Worm (Caenorhabditis elegans): ENCODE measurements around the gene sra-33.

The sra-33 gene

DNA sequence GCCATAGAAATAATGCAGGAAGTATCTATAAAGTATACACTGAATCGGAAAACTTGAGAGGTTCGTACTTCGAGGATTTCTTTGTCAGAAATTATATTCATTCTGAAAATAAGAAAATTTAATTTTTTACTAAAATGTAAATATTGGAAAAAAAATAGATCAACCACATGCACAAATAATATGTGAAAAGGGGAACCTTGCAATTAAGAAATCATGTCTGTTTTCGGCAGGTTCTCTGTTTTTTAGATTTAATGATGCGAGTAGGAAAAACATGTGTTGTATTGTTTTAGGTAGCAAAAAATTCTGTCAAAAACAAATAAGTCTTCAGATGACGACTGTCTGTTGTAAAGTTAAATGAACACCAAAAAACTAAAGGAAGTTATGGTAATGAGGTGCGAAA is at the start of gene sra-33:
Gene sra-33, minus strand, starts transcription at position 101 of the 400 bp plus-strand sequence.
- TF ChIP-seq him-1 (tag; optimal IDR thresholded peaks at IDR 0.05) (no peak), dao-5 (tag; optimal IDR thresholded peaks at IDR 0.05) (no peak), W03F9.2 (tag; optimal IDR thresholded peaks at IDR 0.05) (no peak)

- TF ChIP-seq dao-5 (tag; optimal IDR thresholded peaks at IDR 0.05) (no peak), him-1 (tag; optimal IDR thresholded peaks at IDR 0.05) (no peak), W03F9.2 (tag; optimal IDR thresholded peaks at IDR 0.05) (no peak)
Observed at ce11 chrII:4585327-4585726, 48.3 kb upstream of the sra-33 start.

DNA sequence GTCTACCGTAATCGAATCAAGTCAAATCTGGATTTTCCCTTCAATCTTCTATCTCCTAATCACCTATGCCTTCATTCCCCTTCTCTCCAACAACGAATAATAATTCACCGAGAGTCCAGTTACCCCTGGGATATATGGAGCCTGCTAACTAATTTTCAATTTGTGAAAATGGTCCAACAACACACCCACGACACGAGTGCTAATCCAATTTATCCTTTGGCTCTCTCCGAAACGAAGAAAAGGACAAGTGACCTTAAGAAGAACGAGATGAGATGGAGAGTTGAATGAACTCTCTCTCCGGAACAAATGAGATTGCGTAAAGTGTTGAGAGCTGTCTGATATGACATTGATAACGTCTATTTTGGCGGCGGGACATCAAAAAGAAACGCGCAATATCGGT is 47.3 kb upstream of the sra-33 start:
- TF ChIP-seq dao-5 (tag; optimal IDR thresholded peaks at IDR 0.05) (no peak), him-1 (tag; optimal IDR thresholded peaks at IDR 0.05) (no peak)

ce11 chrII:4583203-4583912 is 46.3 kb upstream of the sra-33 start:
- TF ChIP-seq dao-5 (tag; optimal IDR thresholded peaks at IDR 0.05) = no peak
- no peak for TF ChIP-seq W03F9.2 (tag; optimal IDR thresholded peaks at IDR 0.05)
- TF ChIP-seq him-1 (tag; optimal IDR thresholded peaks at IDR 0.05) = no peak

ce11 chrII:4581090-4581489 is 44.0 kb upstream of the sra-33 start:
- no peak for TF ChIP-seq W03F9.2 (tag; optimal IDR thresholded peaks at IDR 0.05)
- no peak for TF ChIP-seq him-1 (tag; optimal IDR thresholded peaks at IDR 0.05)
- no peak for TF ChIP-seq dao-5 (tag; optimal IDR thresholded peaks at IDR 0.05)

ce11 chrII:4579920-4580474 is 43.0 kb upstream of the sra-33 start:
- TF ChIP-seq dao-5 (tag; optimal IDR thresholded peaks at IDR 0.05) (no peak), him-1 (tag; optimal IDR thresholded peaks at IDR 0.05) (no peak), W03F9.2 (tag; optimal IDR thresholded peaks at IDR 0.05) (no peak)

DNA sequence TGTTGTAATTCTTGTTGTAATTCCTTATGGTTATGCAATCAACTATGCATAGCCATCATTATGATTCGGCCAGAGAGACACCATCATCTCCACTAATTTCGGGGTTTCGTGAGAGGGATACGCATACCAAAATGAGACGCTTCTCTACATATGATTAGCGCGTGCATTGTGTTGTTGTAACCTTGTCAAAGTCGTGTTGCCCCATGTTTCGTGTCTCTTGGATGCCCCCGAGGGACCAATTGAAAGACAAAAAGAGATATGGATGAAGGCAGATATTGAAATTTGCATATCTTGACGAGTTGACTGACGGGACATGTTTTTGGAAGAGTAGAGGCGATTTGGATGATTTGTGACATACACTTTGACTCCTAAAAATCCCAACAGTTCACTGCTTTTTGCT is 42.3 kb upstream of the sra-33 start:
- TF ChIP-seq dao-5 (tag; optimal IDR thresholded peaks at IDR 0.05) (no peak), him-1 (tag; optimal IDR thresholded peaks at IDR 0.05) (no peak), W03F9.2 (tag; optimal IDR thresholded peaks at IDR 0.05) (no peak)

DNA sequence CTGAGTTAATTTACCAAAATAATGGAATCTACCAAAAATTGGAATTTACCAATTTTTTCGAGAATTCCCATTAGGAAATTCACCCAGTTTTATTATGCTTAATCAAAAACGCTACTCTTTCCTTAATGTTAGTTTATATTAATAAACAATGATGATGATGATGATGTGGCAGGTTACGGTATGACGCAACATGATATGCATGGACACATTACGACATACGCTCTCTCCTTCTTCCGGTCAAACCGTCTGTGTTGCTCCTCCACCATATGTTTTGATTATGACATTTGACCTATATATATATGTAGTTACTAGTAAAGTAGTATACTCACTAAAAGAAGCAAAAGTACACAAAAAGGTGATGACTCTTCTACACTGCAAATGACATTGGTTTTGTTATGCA is 40.4 kb upstream of the sra-33 start:
- TF ChIP-seq him-1 (tag; optimal IDR thresholded peaks at IDR 0.05) (no peak), W03F9.2 (tag; optimal IDR thresholded peaks at IDR 0.05) (no peak), dao-5 (tag; optimal IDR thresholded peaks at IDR 0.05) (no peak)

DNA sequence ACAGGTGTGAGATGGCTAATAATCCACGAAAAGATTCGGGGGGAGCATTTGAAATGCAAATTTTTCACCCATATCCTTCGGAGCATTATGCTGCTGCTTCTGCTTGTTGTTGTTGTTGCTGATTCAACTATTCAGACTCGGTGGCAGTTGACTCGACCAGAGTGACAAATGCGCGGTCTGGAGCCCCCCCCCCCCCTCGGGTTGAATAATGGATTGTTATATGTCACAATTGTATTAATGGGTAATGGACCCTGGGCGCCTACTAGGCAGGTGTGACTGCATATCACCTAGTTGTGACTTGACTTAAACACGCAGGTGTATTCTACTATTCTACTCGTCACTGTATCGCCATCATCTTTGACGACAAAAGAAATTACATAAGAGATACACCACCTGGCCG is 38.5 kb upstream of the sra-33 start:
- TF ChIP-seq dao-5 (tag; optimal IDR thresholded peaks at IDR 0.05) (no peak), him-1 (tag; optimal IDR thresholded peaks at IDR 0.05) (no peak), W03F9.2 (tag; optimal IDR thresholded peaks at IDR 0.05) (no peak)

DNA sequence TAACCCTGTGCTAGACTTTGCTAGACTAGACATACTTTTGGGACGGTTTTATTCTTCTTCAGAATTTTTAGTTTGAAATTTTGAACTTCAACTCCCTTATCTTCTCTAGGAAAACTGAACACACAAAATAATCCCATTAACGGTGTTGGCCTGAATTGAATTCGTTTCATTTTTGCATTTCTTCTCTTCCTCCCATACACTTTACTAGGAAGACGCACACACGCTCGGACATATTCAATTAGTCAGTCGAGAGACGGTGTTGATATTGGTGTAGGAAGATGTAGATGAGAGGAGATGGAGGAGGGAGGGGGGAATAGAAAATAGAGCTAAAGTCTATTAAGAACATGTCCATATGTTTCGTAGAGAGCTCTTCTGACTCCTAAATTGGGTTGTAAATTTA is 37.6 kb upstream of the sra-33 start:
- TF ChIP-seq W03F9.2 (tag; optimal IDR thresholded peaks at IDR 0.05) = no peak
- TF ChIP-seq dao-5 (tag; optimal IDR thresholded peaks at IDR 0.05) = no peak
- TF ChIP-seq him-1 (tag; optimal IDR thresholded peaks at IDR 0.05) = no peak

DNA sequence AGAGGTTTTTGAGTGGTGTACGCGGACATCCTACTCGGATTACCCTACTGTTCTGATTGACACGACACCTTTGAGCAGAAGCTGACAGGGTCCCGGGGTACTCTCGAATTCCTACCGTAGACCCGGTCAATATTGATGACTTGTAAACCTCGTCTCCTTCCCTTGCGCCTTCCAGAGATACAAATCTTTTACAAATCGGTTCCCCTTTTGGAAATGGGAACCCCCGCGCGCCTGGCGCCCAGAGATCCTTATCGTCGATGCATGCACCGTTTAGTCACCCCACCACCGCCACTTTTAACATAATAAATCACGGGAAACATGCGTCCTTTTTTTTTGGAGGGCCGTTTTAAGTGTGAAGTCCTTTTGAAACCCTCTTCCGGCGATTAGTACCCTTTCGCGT is 36.0 kb upstream of the sra-33 start:
- TF ChIP-seq him-1 (tag; optimal IDR thresholded peaks at IDR 0.05) (no peak), W03F9.2 (tag; optimal IDR thresholded peaks at IDR 0.05) (no peak), dao-5 (tag; optimal IDR thresholded peaks at IDR 0.05) (no peak)

- no peak for TF ChIP-seq W03F9.2 (tag; optimal IDR thresholded peaks at IDR 0.05)
- no peak for TF ChIP-seq dao-5 (tag; optimal IDR thresholded peaks at IDR 0.05)
- no peak for TF ChIP-seq him-1 (tag; optimal IDR thresholded peaks at IDR 0.05)
Observed at ce11 chrII:4572579-4572978, 35.5 kb upstream of the sra-33 start.

DNA sequence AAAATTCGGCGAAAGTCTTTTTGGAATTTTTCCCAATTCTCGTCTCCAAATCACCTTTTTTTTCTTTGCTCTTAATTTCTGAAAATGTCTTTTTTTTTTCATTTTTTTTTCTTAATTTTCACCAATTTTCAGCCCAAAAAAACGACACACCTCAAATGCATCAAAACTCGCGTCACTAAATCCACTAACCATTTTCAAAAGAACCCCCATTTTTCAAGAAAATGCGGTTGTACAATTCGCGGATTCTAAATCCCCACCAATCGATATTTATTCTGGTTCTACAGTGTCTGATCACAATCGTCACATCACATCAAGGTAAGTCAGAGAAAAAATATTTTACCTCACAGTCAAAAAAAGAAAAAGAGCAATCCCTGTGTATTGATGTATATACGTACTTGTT is 34.8 kb upstream of the sra-33 start, which contains the start of gene vab-1:
Gene vab-1, plus strand, starts transcription at position 133 of the 400 bp plus-strand sequence.
- no peak for TF ChIP-seq W03F9.2 (tag; optimal IDR thresholded peaks at IDR 0.05)

- TF ChIP-seq W03F9.2 (tag; optimal IDR thresholded peaks at IDR 0.05) (no peak), dao-5 (tag; optimal IDR thresholded peaks at IDR 0.05) (no peak), him-1 (tag; optimal IDR thresholded peaks at IDR 0.05) (peak; percentile 16)
Observed at ce11 chrII:4571112-4571511, 34.1 kb upstream of the sra-33 start.

- TF ChIP-seq W03F9.2 (tag; optimal IDR thresholded peaks at IDR 0.05) = no peak
- no peak for TF ChIP-seq dao-5 (tag; optimal IDR thresholded peaks at IDR 0.05)
- TF ChIP-seq him-1 (tag; optimal IDR thresholded peaks at IDR 0.05) = no peak
Observed at ce11 chrII:4566237-4566636, 29.2 kb upstream of the sra-33 start.

All from whole organism, L4/young adult.